Fruit fly (Drosophila melanogaster) whole organism, embryonic: Measurements from ENCODE around the gene ND-18.

ENCODE experiments used
- Abd-B ChIP-seq: fragments of 200-800 bp; sonication (Bioruptor generic); optimal IDR thresholded peaks from 2 replicates; lab custom pipeline; 2018; ENCODE audit warnings: missing biosample characterization, mild to moderate bottlenecking, missing genetic modification characterization, moderate library complexity
- Atf3 ChIP-seq: fragments of 200-800 bp; sonication (Bioruptor generic); optimal IDR thresholded peaks from 3 replicates; lab custom pipeline; 2016; ENCODE audit warnings: missing biosample characterization, missing genetic modification characterization
- B-H1 ChIP-seq: fragments of 200-800 bp; sonication (Bioruptor generic); IDR thresholded peaks from 3 replicates; pipeline ENCODE4 v1.3.6; 2022; ENCODE audit warnings: missing biosample characterization, missing genetic modification characterization
- Bgb ChIP-seq: fragments of 200-800 bp; sonication (Bioruptor generic); IDR thresholded peaks from 2 replicates; pipeline ENCODE4 v1.3.6; 2022; ENCODE audit warnings: missing biosample characterization, missing genetic modification characterization; ENCODE audit not compliant: partially characterized antibody
- CG1024 ChIP-seq: fragments of 200-800 bp; sonication (Bioruptor generic); IDR thresholded peaks from 2 replicates; pipeline ENCODE4 v1.3.6; 2022; ENCODE audit warnings: missing biosample characterization, missing genetic modification characterization
- CG10267 ChIP-seq: fragments of 200-800 bp; sonication (Bioruptor generic); optimal IDR thresholded peaks from 2 replicates; lab custom pipeline; 2018; ENCODE audit warnings: missing biosample characterization, mild to moderate bottlenecking, missing genetic modification characterization, moderate library complexity
- CG11093 ChIP-seq: fragments of 200-800 bp; sonication (Bioruptor generic); IDR thresholded peaks from 3 replicates; pipeline ENCODE4 v1.3.6; 2022; ENCODE audit warnings: missing biosample characterization, missing genetic modification characterization
- CG11504 ChIP-seq: fragments of 200-800 bp; sonication (Bioruptor generic); optimal IDR thresholded peaks from 3 replicates; lab custom pipeline; 2019; ENCODE audit warnings: missing biosample characterization, mild to moderate bottlenecking, missing genetic modification characterization, moderate library complexity
- CG12942 ChIP-seq: fragments of 200-800 bp; sonication (Bioruptor generic); optimal IDR thresholded peaks from 3 replicates; lab custom pipeline; 2016; ENCODE audit warnings: missing biosample characterization, missing genetic modification characterization
- CG14014 ChIP-seq: fragments of 200-800 bp; sonication (Bioruptor generic); IDR thresholded peaks from 2 replicates; pipeline ENCODE4 v1.3.6; 2022; ENCODE audit warnings: missing biosample characterization, missing genetic modification characterization
- CG17612 ChIP-seq: fragments of 200-800 bp; sonication (Bioruptor generic); IDR thresholded peaks from 2 replicates; pipeline ENCODE4 v1.3.6; 2022; ENCODE audit warnings: missing biosample characterization, missing genetic modification characterization
- CG30020 ChIP-seq: fragments of 200-800 bp; optimal IDR thresholded peaks from 2 replicates; lab custom pipeline; 2019; ENCODE audit warnings: missing biosample characterization, mild to moderate bottlenecking, missing genetic modification characterization, moderate library complexity
- CG34224 ChIP-seq: fragments of 200-800 bp; sonication (Bioruptor generic); IDR thresholded peaks from 3 replicates; pipeline ENCODE4 v1.3.6; 2022; ENCODE audit warnings: missing biosample characterization, missing genetic modification characterization; ENCODE audit not compliant: partially characterized antibody
- CG3847 ChIP-seq: fragments of 200-800 bp; sonication (Bioruptor generic); IDR thresholded peaks from 2 replicates; pipeline ENCODE4 v1.3.6; 2022; ENCODE audit warnings: missing biosample characterization, missing genetic modification characterization
- CG4328 ChIP-seq: fragments of 200-800 bp; sonication (Bioruptor generic); optimal IDR thresholded peaks from 3 replicates; lab custom pipeline; 2017; ENCODE audit warnings: missing biosample characterization, missing genetic modification reagents, missing genetic modification characterization
- CG4617 ChIP-seq: fragments of 200-800 bp; sonication (Bioruptor generic); optimal IDR thresholded peaks from 3 replicates; lab custom pipeline; 2016; ENCODE audit warnings: missing biosample characterization, missing genetic modification characterization, borderline replicate concordance
- CG7357 ChIP-seq: fragments of 200-800 bp; sonication (Bioruptor generic); IDR thresholded peaks from 3 replicates; pipeline ENCODE4 v1.3.6; 2022; ENCODE audit warnings: missing biosample characterization, missing genetic modification characterization
- CG7839 ChIP-seq: fragments of 200-800 bp; sonication (Bioruptor generic); optimal IDR thresholded peaks from 3 replicates; lab custom pipeline; 2018; ENCODE audit warnings: missing biosample characterization, mild to moderate bottlenecking, missing genetic modification characterization, moderate library complexity
- CG7987 ChIP-seq: fragments of 200-800 bp; sonication (Bioruptor generic); optimal IDR thresholded peaks from 2 replicates; lab custom pipeline; 2018; ENCODE audit warnings: missing biosample characterization, mild to moderate bottlenecking, missing genetic modification characterization, moderate library complexity
- Camta ChIP-seq: fragments of 200-800 bp; sonication (Bioruptor generic); optimal IDR thresholded peaks from 2 replicates; lab custom pipeline; 2016; ENCODE audit warnings: missing biosample characterization, missing genetic modification characterization
- CoRest ChIP-seq: fragments of 200-800 bp; sonication (Bioruptor generic); optimal IDR thresholded peaks from 3 replicates; lab custom pipeline; 2018; ENCODE audit warnings: missing biosample characterization, mild to moderate bottlenecking, missing genetic modification characterization, moderate library complexity
- Dad ChIP-seq: fragments of 200-800 bp; sonication (Bioruptor generic); optimal IDR thresholded peaks from 3 replicates; lab custom pipeline; 2016; ENCODE audit warnings: missing biosample characterization, missing genetic modification characterization
- ERR ChIP-seq: fragments of 200-800 bp; sonication (Bioruptor generic); optimal IDR thresholded peaks from 2 replicates; lab custom pipeline; 2016; ENCODE audit warnings: missing biosample characterization, missing genetic modification characterization
- HmgZ ChIP-seq: fragments of 200-800 bp; sonication (Bioruptor generic); optimal IDR thresholded peaks from 2 replicates; lab custom pipeline; 2018; ENCODE audit warnings: missing biosample characterization, mild to moderate bottlenecking, missing genetic modification characterization
- Lpt ChIP-seq: fragments of >200 bp; optimal IDR thresholded peaks from 2 replicates; lab custom pipeline; 2018; ENCODE audit warnings: missing biosample characterization, missing genetic modification characterization
- Mad ChIP-seq: fragments of 200-800 bp; sonication (Bioruptor generic); optimal IDR thresholded peaks from 2 replicates; lab custom pipeline; 2016; ENCODE audit warnings: missing biosample characterization, missing genetic modification characterization
- Max ChIP-seq: fragments of 200-800 bp; sonication (Bioruptor generic); optimal IDR thresholded peaks from 2 replicates; lab custom pipeline; 2016; ENCODE audit warnings: missing biosample characterization, mild to moderate bottlenecking, missing genetic modification characterization
- Scr ChIP-seq: fragments of 200-800 bp; sonication (Bioruptor generic); IDR thresholded peaks from 2 replicates; pipeline ENCODE4 v1.3.6; 2022; ENCODE audit warnings: missing biosample characterization, missing genetic modification characterization; ENCODE audit not compliant: partially characterized antibody
- al ChIP-seq: fragments of 200-800 bp; sonication (Bioruptor generic); IDR thresholded peaks from 2 replicates; pipeline ENCODE4 v1.3.6; 2022; ENCODE audit warnings: missing biosample characterization, missing genetic modification characterization
- ara ChIP-seq: fragments of 200-800 bp; sonication (Bioruptor generic); IDR thresholded peaks from 2 replicates; pipeline ENCODE4 v1.3.6; 2022; ENCODE audit warnings: missing biosample characterization, missing genetic modification characterization
- ash1 ChIP-seq: fragments of 200-800 bp; sonication (Bioruptor generic); optimal IDR thresholded peaks from 2 replicates; lab custom pipeline; 2018; ENCODE audit warnings: missing biosample characterization, mild to moderate bottlenecking, missing genetic modification characterization
- bcd ChIP-seq: fragments of 200-800 bp; sonication (Bioruptor generic); optimal IDR thresholded peaks from 2 replicates; lab custom pipeline; 2017; ENCODE audit warnings: missing biosample characterization, mild to moderate bottlenecking, missing genetic modification characterization
- chinmo ChIP-seq: fragments of 200-800 bp; sonication (Bioruptor generic); IDR thresholded peaks from 4 replicates; pipeline ENCODE4 v1.3.6; 2022; ENCODE audit warnings: missing biosample characterization, missing genetic modification characterization; ENCODE audit not compliant: partially characterized antibody
- ci ChIP-seq: fragments of 200-800 bp; sonication (Bioruptor generic); IDR thresholded peaks from 3 replicates; pipeline ENCODE4 v1.3.6; 2022; ENCODE audit warnings: missing biosample characterization, missing genetic modification characterization
- ems ChIP-seq: fragments of 200-800 bp; sonication (Bioruptor generic); optimal IDR thresholded peaks from 3 replicates; lab custom pipeline; 2016; ENCODE audit warnings: missing biosample characterization, missing genetic modification characterization
- fru ChIP-seq: fragments of >200 bp; optimal IDR thresholded peaks from 2 replicates; lab custom pipeline; 2017
- gcm ChIP-seq: fragments of 200-800 bp; sonication (Bioruptor generic); optimal IDR thresholded peaks from 2 replicates; lab custom pipeline; 2019; ENCODE audit warnings: missing biosample characterization, mild to moderate bottlenecking, missing genetic modification characterization, moderate library complexity
- gt ChIP-seq: fragments of 200-800 bp; sonication (Bioruptor generic); IDR thresholded peaks from 2 replicates; pipeline ENCODE4 v1.3.6; 2022; ENCODE audit warnings: missing biosample characterization, missing genetic modification characterization
- inv ChIP-seq: fragments of 200-800 bp; sonication (Bioruptor generic); IDR thresholded peaks from 2 replicates; pipeline ENCODE4 v1.3.6; 2022; ENCODE audit warnings: missing biosample characterization, missing genetic modification characterization; ENCODE audit not compliant: partially characterized antibody
- jigr1 ChIP-seq: fragments of 200-800 bp; sonication (Bioruptor generic); IDR thresholded peaks from 3 replicates; pipeline ENCODE4 v1.3.6; 2022; ENCODE audit warnings: missing biosample characterization, missing genetic modification characterization
- kah ChIP-seq: fragments of 200-800 bp; sonication (Bioruptor generic); optimal IDR thresholded peaks from 2 replicates; lab custom pipeline; 2018; ENCODE audit warnings: missing biosample characterization, mild to moderate bottlenecking, missing genetic modification characterization
- kni ChIP-seq: fragments of 200-800 bp; sonication (Bioruptor generic); optimal IDR thresholded peaks from 3 replicates; lab custom pipeline; 2017; ENCODE audit warnings: mild to moderate bottlenecking, missing biosample characterization, missing genetic modification reagents, missing genetic modification characterization
- nerfin-1 ChIP-seq: fragments of 200-800 bp; sonication (Bioruptor generic); optimal IDR thresholded peaks from 3 replicates; lab custom pipeline; 2019; ENCODE audit warnings: missing biosample characterization, mild to moderate bottlenecking, missing genetic modification characterization, moderate library complexity
- nmo ChIP-seq: fragments of 200-800 bp; sonication (Bioruptor generic); optimal IDR thresholded peaks from 2 replicates; lab custom pipeline; 2018; ENCODE audit warnings: missing biosample characterization, mild to moderate bottlenecking, missing genetic modification characterization, moderate library complexity
- nom ChIP-seq: fragments of 200-800 bp; sonication (Bioruptor generic); optimal IDR thresholded peaks from 2 replicates; lab custom pipeline; 2017; ENCODE audit warnings: missing biosample characterization, missing genetic modification characterization, mild to moderate bottlenecking, moderate library complexity, missing genetic modification reagents
- pb ChIP-seq: fragments of 200-800 bp; sonication (Bioruptor generic); optimal IDR thresholded peaks from 3 replicates; lab custom pipeline; 2016; ENCODE audit warnings: missing biosample characterization, missing genetic modification characterization
- salm ChIP-seq: fragments of 200-800 bp; sonication (Bioruptor generic); optimal IDR thresholded peaks from 2 replicates; lab custom pipeline; 2018; ENCODE audit warnings: missing biosample characterization, mild to moderate bottlenecking, missing genetic modification characterization
- schlank ChIP-seq: fragments of 200-800 bp; sonication (Bioruptor generic); optimal IDR thresholded peaks from 2 replicates; lab custom pipeline; 2018; ENCODE audit warnings: missing biosample characterization, mild to moderate bottlenecking, missing genetic modification characterization
- tin ChIP-seq: fragments of 200-800 bp; sonication (Bioruptor generic); optimal IDR thresholded peaks from 3 replicates; lab custom pipeline; 2016; ENCODE audit warnings: missing biosample characterization, missing genetic modification characterization
- tx ChIP-seq: fragments of 200-800 bp; sonication (Bioruptor generic); optimal IDR thresholded peaks from 2 replicates; lab custom pipeline; 2016; ENCODE audit warnings: missing biosample characterization, missing genetic modification characterization
- wor ChIP-seq: fragments of 200-800 bp; sonication (Bioruptor generic); IDR thresholded peaks from 2 replicates; pipeline ENCODE4 v1.3.6; 2022; ENCODE audit warnings: missing biosample characterization, missing genetic modification characterization
- z ChIP-seq: fragments of 200-800 bp; sonication (Bioruptor generic); IDR thresholded peaks from 3 replicates; pipeline ENCODE4 v1.3.6; 2022; ENCODE audit warnings: missing biosample characterization, missing genetic modification characterization

The ND-18 gene

dm6 chrX:19496808-19497259, 4.6 kb downstream of the ND-18 start (continued):
- no peak for TF ChIP-seq CG11093 (GFP tag; lab: Robert Waterston, UW)
- peak; percentile 67 for TF ChIP-seq inv (GFP tag; lab: Robert Waterston, UW)
- no peak for TF ChIP-seq CG4617 (GFP tag; lab: Kevin White, UChicago)
- no peak for TF ChIP-seq CG17612 (GFP tag; lab: Robert Waterston, UW)
- TF ChIP-seq Camta (GFP tag; lab: Kevin White, UChicago): no peak
- no peak for TF ChIP-seq Max (GFP tag; lab: Kevin White, UChicago)
- TF ChIP-seq Lpt: no peak
- TF ChIP-seq CG7357: no peak
- no peak for TF ChIP-seq ems (GFP tag; lab: Kevin White, UChicago)
- TF ChIP-seq CG7987: peak; percentile 21
- no peak for TF ChIP-seq jigr1 (GFP tag; lab: Robert Waterston, UW)
- no peak for TF ChIP-seq Atf3 (GFP tag; lab: Kevin White, UChicago)
- TF ChIP-seq ara: no peak
- no peak for TF ChIP-seq CG14014 (GFP tag; lab: Robert Waterston, UW)
- no peak for TF ChIP-seq CG30020 (tag; lab: Kevin White, UChicago)
- TF ChIP-seq nmo (GFP tag; lab: Kevin White, UChicago): peak; percentile 6
- TF ChIP-seq ash1 (GFP tag; lab: Kevin White, UChicago): peak; percentile 28
- TF ChIP-seq z: no peak
- peak; percentile 97 for TF ChIP-seq chinmo (GFP tag; lab: Robert Waterston, UW)
- TF ChIP-seq kni (GFP tag; lab: Kevin White, UChicago): peak; percentile 15
- peak; percentile 33 for TF ChIP-seq HmgZ
- TF ChIP-seq kah (GFP tag; lab: Kevin White, UChicago): no peak
- TF ChIP-seq CG4328: no peak
- TF ChIP-seq ERR (GFP tag; lab: Kevin White, UChicago): peak; percentile 1
- TF ChIP-seq bcd (GFP tag; lab: Kevin White, UChicago): no peak
- no peak for TF ChIP-seq fru (lab: Kevin White, UChicago)
- no peak for TF ChIP-seq pb (GFP tag; lab: Kevin White, UChicago)
- peak; percentile 5 for TF ChIP-seq nerfin-1 (tag; lab: Kevin White, UChicago)
- TF ChIP-seq Scr (GFP tag; lab: Robert Waterston, UW): peak; percentile 71
- TF ChIP-seq B-H1: no peak
- TF ChIP-seq Bgb: peak; percentile 78
- no peak for TF ChIP-seq wor (GFP tag; lab: Robert Waterston, UW)
- TF ChIP-seq Abd-B: no peak
- no peak for TF ChIP-seq CoRest (tag; lab: Kevin White, UChicago)
- no peak for TF ChIP-seq schlank (tag; lab: Kevin White, UChicago)
- TF ChIP-seq tx (GFP tag; lab: Kevin White, UChicago): no peak
- TF ChIP-seq CG3847 (GFP tag; lab: Robert Waterston, UW): peak; percentile 42
- TF ChIP-seq gcm: no peak
- TF ChIP-seq CG12942 (GFP tag; lab: Kevin White, UChicago): no peak
- TF ChIP-seq al (GFP tag; lab: Robert Waterston, UW): no peak
- peak; percentile 53 for TF ChIP-seq CG10267 (tag; lab: Kevin White, UChicago)
- no peak for TF ChIP-seq CG7839
- TF ChIP-seq salm (tag; lab: Kevin White, UChicago): no peak
- TF ChIP-seq tin: no peak
- TF ChIP-seq gt (GFP tag; lab: Robert Waterston, UW): no peak
- peak; percentile 12 for TF ChIP-seq Dad (GFP tag; lab: Kevin White, UChicago)
- peak; percentile 57 for TF ChIP-seq ci (GFP tag; lab: Robert Waterston, UW)
- TF ChIP-seq CG34224 (GFP tag; lab: Robert Waterston, UW): peak; percentile 76
- no peak for TF ChIP-seq Mad
- peak; percentile 21 for TF ChIP-seq CG11504
- peak; percentile 8 for TF ChIP-seq nom (GFP tag; lab: Kevin White, UChicago)
- TF ChIP-seq CG1024 (GFP tag; lab: Robert Waterston, UW): no peak
